Worm (Caenorhabditis elegans): ENCODE data around the gene atl-1.

DNA sequence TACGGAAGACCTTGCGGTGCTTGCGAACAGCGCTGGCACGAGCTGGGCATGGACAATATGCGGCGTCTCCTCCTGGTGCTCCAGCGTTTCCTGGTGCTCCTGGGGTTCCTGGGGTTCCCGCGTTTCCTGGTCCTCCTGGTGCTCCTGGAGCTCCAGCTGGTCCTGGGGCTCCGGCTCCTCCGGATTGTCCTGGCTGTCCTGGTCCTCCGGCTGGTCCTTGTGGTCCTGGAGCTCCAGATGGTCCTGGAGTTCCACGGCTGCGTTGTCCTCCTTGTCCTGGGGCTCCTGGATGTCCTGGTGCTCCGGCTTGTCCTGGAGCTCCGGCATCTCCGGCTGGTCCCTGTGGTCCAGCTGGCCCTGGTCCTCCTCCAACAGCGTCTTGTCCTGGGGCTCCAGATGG lies 13.0 kb downstream of the atl-1 start:
- TF ChIP-seq tlp-1 (tag; optimal IDR thresholded peaks at IDR 0.05): no peak
- no peak for TF ChIP-seq egl-27 (tag; optimal IDR thresholded peaks at IDR 0.05)
- no peak for TF ChIP-seq lsy-2 (tag; optimal IDR thresholded peaks at IDR 0.05)
- TF ChIP-seq vab-15 (tag; optimal IDR thresholded peaks at IDR 0.05): no peak
- no peak for TF ChIP-seq nhr-77 (tag; optimal IDR thresholded peaks at IDR 0.05)
- no peak for TF ChIP-seq mdl-1 (tag; optimal IDR thresholded peaks at IDR 0.05)
- TF ChIP-seq nhr-11 (tag; optimal IDR thresholded peaks at IDR 0.05): no peak
- no peak for TF ChIP-seq snpc-4 (tag; optimal IDR thresholded peaks at IDR 0.05)
- no peak for TF ChIP-seq nhr-76 (tag; optimal IDR thresholded peaks at IDR 0.05)

Measured in whole organism, L1 larva.